Fruit fly (Drosophila melanogaster): ENCODE measurements around the gene mmm.

The mmm gene

DNA sequence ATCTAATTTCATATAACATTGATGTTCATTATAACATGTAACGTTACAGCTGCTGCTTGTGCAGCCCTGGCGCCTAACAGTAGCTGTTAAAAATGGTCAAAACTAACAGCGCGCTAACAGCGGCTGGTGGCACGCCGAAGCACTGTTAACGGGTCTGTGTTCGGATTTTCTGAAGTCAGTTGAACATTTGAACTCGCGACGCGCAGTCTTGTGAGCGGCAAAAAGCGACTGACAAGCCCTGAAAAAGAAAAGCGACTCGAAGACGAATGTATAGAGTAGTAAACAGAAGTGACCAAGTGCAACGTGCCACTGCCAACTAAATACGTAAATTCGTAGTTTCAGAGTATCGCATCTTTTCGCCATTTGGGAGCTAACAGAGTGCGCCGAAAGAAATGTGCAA, 21.6 kb downstream of the mmm start (continued):
- TF ChIP-seq repo (GFP tag; optimal IDR thresholded peaks at IDR 0.05) (no peak), Opbp (GFP tag; IDR thresholded peaks at IDR 0.05; ENCODE audit: partially characterized antibody) (0 out of 3 replicates have a peak, but pooled peaks have one; percentile 14), CG10979 (tag; optimal IDR thresholded peaks at IDR 0.05) (no peak), Myb (GFP tag; optimal IDR thresholded peaks at IDR 0.05) (no peak), Bteb2 (GFP tag; optimal IDR thresholded peaks at IDR 0.05) (no peak), Sry-δ (GFP tag; optimal IDR thresholded peaks at IDR 0.05) (no peak), CG9609 (GFP tag; optimal IDR thresholded peaks at IDR 0.05) (no peak), ato (GFP tag; IDR thresholded peaks at IDR 0.05; ENCODE audit: partially characterized antibody) (0 out of 2 replicates have a peak, but pooled peaks have one; percentile 6), CG15479 (GFP tag; optimal IDR thresholded peaks at IDR 0.05) (no peak), nom (GFP tag; optimal IDR thresholded peaks at IDR 0.05) (no peak), croc (GFP tag; conservative IDR thresholded peaks at IDR 0.05) (no peak), CG31388 (GFP tag; optimal IDR thresholded peaks at IDR 0.05) (no peak), CG7928 (GFP tag; optimal IDR thresholded peaks at IDR 0.05) (peak; percentile 29), Nf-YC (tag; optimal IDR thresholded peaks at IDR 0.05) (no peak), CG34376 (GFP tag; optimal IDR thresholded peaks at IDR 0.05) (no peak), Deaf1 (tag; optimal IDR thresholded peaks at IDR 0.05) (peak; percentile 67), Lim3 (GFP tag; IDR thresholded peaks at IDR 0.05) (no peak), CG4730 (GFP tag; IDR thresholded peaks at IDR 0.05) (no peak), fd64A (GFP tag; optimal IDR thresholded peaks at IDR 0.05) (no peak), ci (GFP tag; IDR thresholded peaks at IDR 0.05) (peak; percentile 42; the same call in 1 of the 3 replicates), CG2116 (GFP tag; optimal IDR thresholded peaks at IDR 0.05) (no peak), unc-4 (GFP tag; IDR thresholded peaks at IDR 0.05; ENCODE audit: partially characterized antibody) (no peak), Blimp-1 (GFP tag; optimal IDR thresholded peaks at IDR 0.05) (peak; percentile 18), Sox102F (GFP tag; optimal IDR thresholded peaks at IDR 0.05) (no peak), odd (GFP tag; optimal IDR thresholded peaks at IDR 0.05) (no peak), CG7963 (GFP tag; IDR thresholded peaks at IDR 0.05; ENCODE audit: partially characterized antibody) (0 out of 3 replicates have a peak, but pooled peaks have one; percentile 41), CoRest (tag; optimal IDR thresholded peaks at IDR 0.05) (no peak), bsh (GFP tag; optimal IDR thresholded peaks at IDR 0.05) (no peak), CG6175 (GFP tag; IDR thresholded peaks at IDR 0.05) (peak; percentile 62; the same call in 2 of the 3 replicates), CG12744 (GFP tag; optimal IDR thresholded peaks at IDR 0.05) (no peak), chinmo (GFP tag; IDR thresholded peaks at IDR 0.05; ENCODE audit: partially characterized antibody) (0 out of 4 replicates have a peak, but pooled peaks have one; percentile 28), CG2199 (GFP tag; IDR thresholded peaks at IDR 0.05) (peak; percentile 36; the same call in 1 of the 3 replicates)

DNA sequence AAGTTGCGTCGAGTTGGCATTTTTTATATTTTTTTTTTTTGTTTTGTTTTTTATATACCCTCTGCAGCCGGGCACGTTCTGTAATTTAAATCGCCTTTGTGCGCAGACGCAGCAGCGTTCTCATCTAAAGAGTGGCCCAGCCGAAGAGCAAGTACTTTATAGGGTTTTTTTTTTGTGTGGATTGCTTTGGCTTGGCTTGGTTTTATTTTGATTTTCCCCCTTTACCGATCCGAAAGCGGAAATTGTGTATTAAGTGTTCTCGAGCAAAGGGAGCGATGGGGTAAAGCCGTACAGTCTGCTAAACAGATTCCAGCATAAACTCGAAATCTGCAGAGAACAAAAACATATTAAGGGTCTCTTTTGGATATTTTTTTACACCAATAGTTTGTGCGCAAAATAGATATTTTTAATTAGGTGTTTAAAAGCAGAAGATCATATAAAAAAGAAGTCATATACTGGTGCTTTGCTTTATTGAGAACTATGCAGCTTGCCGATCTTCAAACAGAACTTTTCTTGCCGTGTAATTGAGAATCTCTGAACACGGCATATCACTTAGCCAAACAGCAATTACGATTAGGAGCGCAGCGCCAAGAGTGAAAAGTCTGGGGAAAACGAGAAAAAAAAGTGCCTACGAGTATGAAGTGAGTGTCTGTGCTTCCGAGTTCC, 23.2 kb downstream of the mmm start:
- TF ChIP-seq sens (GFP tag) (peak; percentile 55), H15 (GFP tag; IDR thresholded peaks at IDR 0.05) (no peak), nom (GFP tag; optimal IDR thresholded peaks at IDR 0.05) (peak; percentile 58)

DNA sequence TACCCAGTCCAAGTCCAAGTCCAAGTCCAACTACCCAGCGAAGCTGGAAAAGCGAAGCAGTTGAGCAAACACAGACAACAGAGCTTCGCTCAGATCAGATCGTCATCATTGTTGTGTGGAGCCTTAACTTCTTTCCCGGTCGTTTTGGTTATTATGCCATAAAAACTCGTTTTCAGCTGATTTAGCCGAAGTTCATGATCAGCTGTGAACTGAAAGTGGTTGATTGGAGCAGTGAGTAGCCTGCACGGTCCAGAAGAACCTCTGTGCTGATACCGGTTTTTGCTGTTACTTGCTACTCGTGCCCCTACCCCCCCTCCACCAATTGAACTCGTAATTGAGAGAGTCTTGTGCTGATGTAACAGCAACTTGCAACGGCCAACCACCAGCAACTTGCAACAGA, 27.3 kb downstream of the mmm start:
- TF ChIP-seq CG8924 (tag; optimal IDR thresholded peaks at IDR 0.05) = no peak
- TF ChIP-seq cato (GFP tag; optimal IDR thresholded peaks at IDR 0.05; ENCODE audit: borderline replicate concordance) = no peak
- TF ChIP-seq inv (GFP tag; IDR thresholded peaks at IDR 0.05; ENCODE audit: partially characterized antibody) = no peak
- TF ChIP-seq caup (GFP tag; optimal IDR thresholded peaks at IDR 0.05; ENCODE audit: severe bottlenecking) = no peak
- peak; percentile 80 for TF ChIP-seq Ets65A (GFP tag)
- TF ChIP-seq CG13296 (GFP tag; optimal IDR thresholded peaks at IDR 0.05) = no peak
- no peak for TF ChIP-seq cwo (GFP tag; optimal IDR thresholded peaks at IDR 0.05)
- peak; percentile 39 for TF ChIP-seq Blimp-1 (GFP tag; optimal IDR thresholded peaks at IDR 0.05)
- no peak for TF ChIP-seq nerfin-1 (tag; optimal IDR thresholded peaks at IDR 0.05)
- no peak for TF ChIP-seq usp (GFP tag; optimal IDR thresholded peaks at IDR 0.05)
- peak; percentile 26 for TF ChIP-seq CG12769 (tag; optimal IDR thresholded peaks at IDR 0.05)
- no peak for TF ChIP-seq CG34224 (GFP tag; IDR thresholded peaks at IDR 0.05; ENCODE audit: partially characterized antibody)

Measured in whole organism, embryonic.